Fruit fly (Drosophila melanogaster) whole organism, adult: ENCODE data around the gene Osi12.

Source experiments
- CG11617 ChIP-seq: fragments of 200-800 bp; sonication (Bioruptor generic); optimal IDR thresholded peaks from 2 replicates; lab custom pipeline; 2017; ENCODE audit warnings: mild to moderate bottlenecking, missing biosample characterization, missing genetic modification reagents, missing genetic modification characterization
- CG12768 ChIP-seq: fragments of 200-800 bp; sonication (Bioruptor generic); optimal IDR thresholded peaks from 2 replicates; lab custom pipeline; 2017; ENCODE audit warnings: missing biosample characterization, missing genetic modification characterization, mild to moderate bottlenecking, moderate library complexity, missing genetic modification reagents
- CG14711 ChIP-seq: fragments of 200-800 bp; sonication (Bioruptor generic); optimal IDR thresholded peaks from 2 replicates; lab custom pipeline; 2018; ENCODE audit warnings: missing biosample characterization, mild to moderate bottlenecking, missing genetic modification characterization, moderate library complexity
- CG1620 ChIP-seq: fragments of 200-800 bp; sonication (Bioruptor generic); optimal IDR thresholded peaks from 2 replicates; lab custom pipeline; 2016; ENCODE audit warnings: missing biosample characterization, missing genetic modification characterization
- CG33017 ChIP-seq: fragments of 200-800 bp; sonication (Bioruptor generic); optimal IDR thresholded peaks from 2 replicates; lab custom pipeline; 2018; ENCODE audit warnings: missing biosample characterization, mild to moderate bottlenecking, missing genetic modification characterization, moderate library complexity
- CG5204 ChIP-seq: fragments of 200-800 bp; sonication (Bioruptor generic); optimal IDR thresholded peaks from 2 replicates; lab custom pipeline; 2016; ENCODE audit warnings: missing biosample characterization, missing genetic modification characterization
- CG7045 ChIP-seq: fragments of 200-800 bp; sonication (Bioruptor generic); optimal IDR thresholded peaks from 2 replicates; lab custom pipeline; 2017; ENCODE audit warnings: missing biosample characterization, mild to moderate bottlenecking, missing genetic modification characterization
- CG7101 ChIP-seq: fragments of 200-800 bp; sonication (Bioruptor generic); optimal IDR thresholded peaks from 2 replicates; lab custom pipeline; 2018; ENCODE audit warnings: missing biosample characterization, mild to moderate bottlenecking, missing genetic modification characterization, moderate library complexity
- Clk ChIP-seq: fragments of 200-800 bp; sonication (Bioruptor generic); optimal IDR thresholded peaks from 2 replicates; lab custom pipeline; 2017; ENCODE audit warnings: missing biosample characterization, missing genetic modification characterization
- Crg-1 ChIP-seq: fragments of 200-800 bp; sonication (Bioruptor generic); optimal IDR thresholded peaks from 2 replicates; lab custom pipeline; 2016; ENCODE audit warnings: missing biosample characterization, missing genetic modification characterization
- Hr96 ChIP-seq: fragments of 200-800 bp; sonication (Bioruptor generic); optimal IDR thresholded peaks from 2 replicates; lab custom pipeline; 2016; ENCODE audit warnings: missing biosample characterization, missing genetic modification characterization
- Mnt ChIP-seq: fragments of 200-800 bp; sonication (Bioruptor generic); optimal IDR thresholded peaks from 2 replicates; lab custom pipeline; 2016; ENCODE audit warnings: missing biosample characterization, mild to moderate bottlenecking, missing genetic modification characterization
- bab1 ChIP-seq: fragments of 200-800 bp; sonication (Bioruptor generic); optimal IDR thresholded peaks from 3 replicates; lab custom pipeline; 2019; ENCODE audit warnings: missing biosample characterization, mild to moderate bottlenecking, missing genetic modification characterization, moderate library complexity
- cic ChIP-seq: fragments of 200-800 bp; sonication (Bioruptor generic); optimal IDR thresholded peaks from 2 replicates; lab custom pipeline; 2017; ENCODE audit warnings: missing biosample characterization, mild to moderate bottlenecking, missing genetic modification characterization, moderate library complexity
- cnc ChIP-seq, 2 experiments: fragments of >200 bp; optimal IDR thresholded peaks; 2 replicates each; lab custom pipeline; 2017
- kay ChIP-seq: fragments of 200-800 bp; sonication (Bioruptor generic); peaks from one replicate; lab custom pipeline; 2016; ENCODE audit warnings: missing biosample characterization, missing genetic modification characterization, borderline replicate concordance
- ovo ChIP-seq: fragments of 200-800 bp; sonication (Bioruptor generic); optimal IDR thresholded peaks from 2 replicates; lab custom pipeline; 2016; ENCODE audit warnings: missing biosample characterization, missing genetic modification characterization
- pad ChIP-seq: fragments of 200-800 bp; sonication (Bioruptor generic); optimal IDR thresholded peaks from 3 replicates; lab custom pipeline; 2017; ENCODE audit warnings: missing biosample characterization, missing genetic modification characterization, mild to moderate bottlenecking, moderate library complexity, missing genetic modification reagents
- tj ChIP-seq: fragments of 200-800 bp; sonication (Bioruptor generic); optimal IDR thresholded peaks from 3 replicates; lab custom pipeline; 2017; ENCODE audit warnings: missing biosample characterization, mild to moderate bottlenecking, missing genetic modification characterization, moderate library complexity
- toe ChIP-seq: fragments of 200-800 bp; sonication (Bioruptor generic); optimal IDR thresholded peaks from 2 replicates; lab custom pipeline; 2016; ENCODE audit warnings: missing biosample characterization, missing genetic modification characterization

The Osi12 gene

DNA sequence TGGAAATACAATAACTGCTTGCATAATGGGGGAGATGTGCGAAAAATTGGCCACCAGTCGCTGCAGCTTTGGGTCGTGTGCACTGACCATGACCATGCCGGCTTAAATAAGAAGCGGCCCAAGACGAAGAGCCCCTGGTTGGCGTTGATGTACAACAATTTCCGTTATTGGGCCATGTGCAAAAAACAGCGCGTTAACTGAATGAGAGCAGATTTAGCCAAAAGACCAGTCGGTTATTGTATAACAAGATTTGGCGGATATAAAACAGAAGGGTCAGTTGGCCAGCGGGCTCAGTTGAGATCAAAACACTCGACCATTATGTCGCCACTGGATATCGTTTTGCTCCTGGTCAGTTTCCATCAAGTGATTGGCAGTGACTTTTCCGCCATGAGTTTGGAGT is 14.7 kb upstream of the Osi12 start, which contains the start of gene Osi10a:
Gene Osi10a, plus strand, starts transcription at position 301 of the 400 bp plus-strand sequence.
- TF ChIP-seq Clk (GFP tag; lab: Kevin White, UChicago) (no peak), CG1620 (GFP tag; lab: Kevin White, UChicago) (no peak), pad (GFP tag; lab: Kevin White, UChicago) (no peak), Mnt (GFP tag; lab: Kevin White, UChicago) (no peak), cic (GFP tag; lab: Kevin White, UChicago) (no peak), kay (GFP tag; lab: Kevin White, UChicago) (no peak), CG12768 (GFP tag; lab: Kevin White, UChicago) (no peak), CG33017 (tag; lab: Kevin White, UChicago) (no peak), CG14711 (tag; lab: Kevin White, UChicago) (no peak), toe (no peak), ovo (GFP tag; lab: Kevin White, UChicago) (no peak), Crg-1 (GFP tag; lab: Kevin White, UChicago) (no peak), CG7101 (no peak), cnc (optimal IDR thresholded peaks at IDR 0.05; lab: Kevin White, UChicago) (no peak), bab1 (GFP tag; lab: Kevin White, UChicago) (no peak), CG7045 (GFP tag; lab: Kevin White, UChicago) (no peak), CG5204 (GFP tag; lab: Kevin White, UChicago) (no peak), Hr96 (GFP tag; lab: Kevin White, UChicago) (no peak), CG11617 (GFP tag; lab: Kevin White, UChicago) (no peak), tj (GFP tag; lab: Kevin White, UChicago) (no peak)

DNA sequence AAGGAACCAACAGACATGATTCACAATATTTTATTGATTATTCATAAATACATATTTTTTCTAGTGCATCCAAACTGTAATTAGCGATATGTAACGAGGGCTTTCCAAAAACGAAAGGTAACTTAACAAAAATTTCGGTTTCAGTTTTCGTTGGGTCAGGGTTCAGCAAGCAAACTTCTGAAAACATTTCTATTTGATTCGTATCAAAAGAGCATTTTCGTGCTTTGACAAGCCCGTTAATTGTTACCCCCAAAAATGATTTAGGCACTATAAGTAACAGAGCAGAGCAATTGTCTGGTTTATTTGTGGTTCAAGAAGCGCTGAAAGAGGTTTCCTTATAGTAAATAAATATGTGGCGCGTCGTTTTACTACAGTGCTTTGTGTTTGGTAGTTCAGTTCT is 12.4 kb upstream of the Osi12 start, which contains the start of gene Osi10b:
Gene Osi10b, plus strand, starts transcription at position 301 of the 400 bp plus-strand sequence.
- no peak for TF ChIP-seq CG5204 (GFP tag; lab: Kevin White, UChicago)
- TF ChIP-seq kay (GFP tag; lab: Kevin White, UChicago), result no peak
- TF ChIP-seq cnc (optimal IDR thresholded peaks at IDR 0.05; lab: Kevin White, UChicago), result no peak
- no peak for TF ChIP-seq CG12768 (GFP tag; lab: Kevin White, UChicago)
- no peak for TF ChIP-seq CG1620 (GFP tag; lab: Kevin White, UChicago)
- no peak for TF ChIP-seq pad (GFP tag; lab: Kevin White, UChicago)
- no peak for TF ChIP-seq Crg-1 (GFP tag; lab: Kevin White, UChicago)
- no peak for TF ChIP-seq CG7045 (GFP tag; lab: Kevin White, UChicago)
- TF ChIP-seq toe, result no peak
- TF ChIP-seq bab1 (GFP tag; lab: Kevin White, UChicago), result no peak
- TF ChIP-seq CG33017 (tag; lab: Kevin White, UChicago), result no peak
- TF ChIP-seq cic (GFP tag; lab: Kevin White, UChicago), result no peak
- TF ChIP-seq Mnt (GFP tag; lab: Kevin White, UChicago), result no peak
- no peak for TF ChIP-seq CG14711 (tag; lab: Kevin White, UChicago)
- TF ChIP-seq CG7101, result no peak
- TF ChIP-seq Clk (GFP tag; lab: Kevin White, UChicago), result no peak
- TF ChIP-seq CG11617 (GFP tag; lab: Kevin White, UChicago), result no peak
- TF ChIP-seq tj (GFP tag; lab: Kevin White, UChicago), result no peak

DNA sequence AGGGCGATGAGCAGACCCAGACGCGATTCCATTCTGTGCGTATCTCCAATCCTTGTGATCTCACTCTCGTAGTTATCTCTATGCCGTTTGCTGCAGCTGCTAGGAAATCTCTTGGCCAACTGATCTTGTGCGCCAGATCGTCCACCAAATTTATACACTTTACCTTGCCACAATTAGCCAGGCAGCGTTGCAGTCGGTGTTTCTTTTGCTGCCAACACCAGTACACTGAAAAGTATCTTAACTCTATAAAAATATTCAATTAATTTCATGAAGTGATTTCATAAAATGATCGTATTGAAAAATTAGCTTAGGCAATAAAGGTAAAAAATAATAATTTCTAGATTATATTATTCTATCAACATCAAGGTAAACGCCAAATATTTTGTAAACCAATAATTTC is 9.7 kb upstream of the Osi12 start, which contains the start of gene Osi11:
Gene Osi11, minus strand, starts transcription at position 101 of the 400 bp plus-strand sequence.
- TF ChIP-seq tj (GFP tag; lab: Kevin White, UChicago) (no peak), CG12768 (GFP tag; lab: Kevin White, UChicago) (no peak), CG33017 (tag; lab: Kevin White, UChicago) (no peak), CG11617 (GFP tag; lab: Kevin White, UChicago) (no peak), CG7101 (no peak), ovo (GFP tag; lab: Kevin White, UChicago) (no peak), Clk (GFP tag; lab: Kevin White, UChicago) (no peak), CG1620 (GFP tag; lab: Kevin White, UChicago) (no peak), bab1 (GFP tag; lab: Kevin White, UChicago) (no peak), Hr96 (GFP tag; lab: Kevin White, UChicago) (no peak), CG5204 (GFP tag; lab: Kevin White, UChicago) (no peak), cic (GFP tag; lab: Kevin White, UChicago) (no peak), cnc (optimal IDR thresholded peaks at IDR 0.05; lab: Kevin White, UChicago) (no peak), Crg-1 (GFP tag; lab: Kevin White, UChicago) (no peak), kay (GFP tag; lab: Kevin White, UChicago) (no peak), CG14711 (tag; lab: Kevin White, UChicago) (no peak), toe (no peak), Mnt (GFP tag; lab: Kevin White, UChicago) (no peak)

DNA sequence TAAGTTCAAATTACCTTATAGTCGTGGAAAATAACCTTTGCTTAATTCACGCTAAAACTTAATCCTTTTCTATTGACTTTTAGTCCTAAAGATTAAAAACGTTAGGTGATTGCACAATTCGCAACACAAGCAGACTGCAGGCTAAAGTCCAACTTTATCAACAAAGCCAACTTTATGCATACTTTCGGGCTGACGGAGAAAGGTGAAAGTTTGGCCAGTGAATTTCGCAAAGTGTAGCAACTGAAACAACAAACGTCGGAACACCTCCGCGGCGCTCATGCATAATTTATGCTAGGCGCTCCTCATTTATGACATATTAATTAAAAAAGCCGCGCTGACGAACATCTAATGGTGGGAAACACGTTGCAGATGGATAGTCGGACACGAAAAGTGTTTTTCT is 8.3 kb upstream of the Osi12 start:
- no peak for TF ChIP-seq cic (GFP tag; lab: Kevin White, UChicago)
- TF ChIP-seq CG5204 (GFP tag; lab: Kevin White, UChicago), result no peak
- no peak for TF ChIP-seq tj (GFP tag; lab: Kevin White, UChicago)
- TF ChIP-seq Crg-1 (GFP tag; lab: Kevin White, UChicago), result no peak
- TF ChIP-seq cnc (optimal IDR thresholded peaks at IDR 0.05; lab: Kevin White, UChicago), result no peak
- TF ChIP-seq pad (GFP tag; lab: Kevin White, UChicago), result no peak
- no peak for TF ChIP-seq Mnt (GFP tag; lab: Kevin White, UChicago)
- TF ChIP-seq kay (GFP tag; lab: Kevin White, UChicago), result no peak
- no peak for TF ChIP-seq CG12768 (GFP tag; lab: Kevin White, UChicago)
- TF ChIP-seq CG7045 (GFP tag; lab: Kevin White, UChicago), result no peak
- no peak for TF ChIP-seq Clk (GFP tag; lab: Kevin White, UChicago)
- TF ChIP-seq Hr96 (GFP tag; lab: Kevin White, UChicago), result no peak

DNA sequence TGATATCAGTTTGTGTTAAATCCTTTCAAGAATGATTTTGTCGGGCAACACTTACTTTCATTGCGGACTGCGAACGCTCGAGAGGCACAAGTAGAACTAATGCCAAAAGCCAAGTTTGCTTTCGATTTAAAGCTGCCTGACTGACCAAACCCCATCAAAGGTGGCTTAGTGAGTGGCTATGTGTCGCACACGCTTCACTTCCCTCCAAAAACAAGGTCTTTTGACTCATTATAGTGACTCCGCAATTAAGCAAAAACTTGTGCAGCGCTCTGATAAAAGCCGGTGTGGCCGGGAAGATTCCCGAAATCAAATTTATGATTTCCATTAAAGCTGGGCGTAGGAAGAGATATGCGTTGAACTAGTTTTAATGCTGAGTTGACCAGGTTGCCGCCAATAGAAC is 6.8 kb downstream of the Osi12 start, which contains the start of gene CG15597:
Gene CG15597, minus strand, starts transcription at position 101 of the 400 bp plus-strand sequence.
- TF ChIP-seq Clk (GFP tag; lab: Kevin White, UChicago), result no peak
